Fruit fly (Drosophila melanogaster) whole organism, adult: ENCODE measurements around the gene drm.

Source experiments
- CG11617 ChIP-seq: fragments of 200-800 bp; sonication (Bioruptor generic); optimal IDR thresholded peaks from 2 replicates; lab custom pipeline; 2017; ENCODE audit warnings: mild to moderate bottlenecking, missing biosample characterization, missing genetic modification reagents, missing genetic modification characterization
- Crg-1 ChIP-seq: fragments of 200-800 bp; sonication (Bioruptor generic); optimal IDR thresholded peaks from 2 replicates; lab custom pipeline; 2016; ENCODE audit warnings: missing biosample characterization, missing genetic modification characterization
- Mnt ChIP-seq: fragments of 200-800 bp; sonication (Bioruptor generic); optimal IDR thresholded peaks from 2 replicates; lab custom pipeline; 2016; ENCODE audit warnings: missing biosample characterization, mild to moderate bottlenecking, missing genetic modification characterization
- cnc ChIP-seq, 2 experiments: fragments of >200 bp; optimal IDR thresholded peaks; 2 replicates each; lab custom pipeline; 2017
- kay ChIP-seq: fragments of 200-800 bp; sonication (Bioruptor generic); peaks from one replicate; lab custom pipeline; 2016; ENCODE audit warnings: missing biosample characterization, missing genetic modification characterization, borderline replicate concordance
- ovo ChIP-seq: fragments of 200-800 bp; sonication (Bioruptor generic); optimal IDR thresholded peaks from 2 replicates; lab custom pipeline; 2016; ENCODE audit warnings: missing biosample characterization, missing genetic modification characterization

dm6 chr2L:3524729-3525181, 14.3 kb upstream of the drm start, which contains the start of gene CG8852:
- TF ChIP-seq kay = no peak
- TF ChIP-seq cnc (optimal IDR thresholded peaks at IDR 0.05; lab: Kevin White, UChicago) = no peak
- TF ChIP-seq ovo (GFP tag; lab: Kevin White, UChicago) = no peak
- TF ChIP-seq Mnt = no peak
- TF ChIP-seq Crg-1 = no peak
- TF ChIP-seq CG11617 (GFP tag; lab: Kevin White, UChicago) = no peak
